Fruit fly (Drosophila melanogaster): ENCODE data around the gene GILT1.
A peak's percentile ranks its signal among the peaks of the same experiment; 100 is the strongest.

Gene GILT1

DNA sequence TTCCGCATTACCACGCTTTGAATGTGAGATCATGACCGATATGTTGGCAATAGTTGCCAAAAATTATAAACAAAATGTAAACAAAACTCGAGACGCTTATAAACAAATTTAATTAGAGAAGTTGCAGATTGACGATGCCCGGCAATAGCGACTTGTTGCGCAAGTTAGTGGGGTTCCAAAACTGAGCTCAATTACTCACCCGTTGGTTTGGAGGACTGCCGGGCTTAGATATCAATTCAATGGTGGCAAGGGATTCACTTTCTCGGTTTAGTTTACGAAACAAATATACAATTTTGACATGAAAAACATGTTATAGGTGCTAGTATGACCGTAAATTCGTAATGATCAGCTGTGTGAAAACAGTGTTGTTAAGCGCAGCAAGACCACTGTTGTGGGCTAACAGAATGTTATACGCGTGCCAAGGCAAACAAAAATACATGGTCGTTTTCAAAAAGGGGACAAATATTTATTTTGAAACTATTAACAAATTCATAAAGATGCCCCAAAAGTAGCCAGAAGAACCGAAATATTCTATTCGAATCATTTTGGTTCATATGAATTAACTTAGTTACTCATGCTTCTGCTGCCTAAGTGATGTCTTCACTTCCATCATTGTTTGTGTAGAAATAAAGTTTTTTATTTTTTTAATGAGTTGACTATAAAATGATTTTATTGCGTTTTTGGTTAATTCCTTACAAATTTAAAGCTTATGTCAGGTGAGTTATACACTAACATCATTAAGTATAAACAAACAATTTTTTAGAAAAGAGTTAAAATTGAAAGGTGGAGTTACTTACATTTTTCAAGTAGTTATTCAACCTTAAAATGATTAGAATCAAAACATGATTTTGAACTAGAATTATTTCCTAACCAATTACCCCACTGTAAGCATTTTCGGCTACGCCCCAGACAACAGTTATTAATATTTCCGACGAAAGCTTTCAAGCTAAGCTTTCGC, 34.8 kb downstream of the GILT1 start, which contains the start of gene Elp6 (continued):
- TF ChIP-seq CG2712 (tag; optimal IDR thresholded peaks at IDR 0.05) (peak; percentile 47), CG3995 (GFP tag; optimal IDR thresholded peaks at IDR 0.05) (peak; percentile 25), phol (tag; optimal IDR thresholded peaks at IDR 0.05) (peak; percentile 77), pho (GFP tag; optimal IDR thresholded peaks at IDR 0.05) (peak; percentile 69), nerfin-2 (GFP tag; IDR thresholded peaks at IDR 0.05; ENCODE audit: partially characterized antibody) (no peak), kay (GFP tag; optimal IDR thresholded peaks at IDR 0.05) (peak; percentile 29), CG2889 (GFP tag; IDR thresholded peaks at IDR 0.05) (0 out of 3 replicates have a peak, but pooled peaks have one; percentile 46), cg (GFP tag; optimal IDR thresholded peaks at IDR 0.05) (no peak), CG15269 (tag; optimal IDR thresholded peaks at IDR 0.05) (peak; percentile 74), CG17802 (tag; optimal IDR thresholded peaks at IDR 0.05) (no peak), Dref (GFP tag; IDR thresholded peaks at IDR 0.05) (no peak), crc (GFP tag; optimal IDR thresholded peaks at IDR 0.05) (peak; percentile 35), HLH4C (GFP tag; IDR thresholded peaks at IDR 0.05; ENCODE audit: partially characterized antibody) (no peak), pita (GFP tag; optimal IDR thresholded peaks at IDR 0.05) (no peak), CG1233 (GFP tag; optimal IDR thresholded peaks at IDR 0.05) (peak; percentile 70), Stat92E (GFP tag; optimal IDR thresholded peaks at IDR 0.05) (no peak), CG11093 (GFP tag; IDR thresholded peaks at IDR 0.05) (0 out of 3 replicates have a peak, but pooled peaks have one; percentile 31), TFAM (GFP tag; optimal IDR thresholded peaks at IDR 0.05) (no peak), insv (GFP tag; optimal IDR thresholded peaks at IDR 0.05) (no peak), btn (GFP tag; optimal IDR thresholded peaks at IDR 0.05) (peak; percentile 16), inv (GFP tag; IDR thresholded peaks at IDR 0.05; ENCODE audit: partially characterized antibody) (no peak), mld (GFP tag; IDR thresholded peaks at IDR 0.05; ENCODE audit: partially characterized antibody) (no peak), tio (GFP tag; optimal IDR thresholded peaks at IDR 0.05) (peak; percentile 82), kni (GFP tag; optimal IDR thresholded peaks at IDR 0.05) (no peak), Ada2b (GFP tag; IDR thresholded peaks at IDR 0.05) (peak; percentile 57), Hr3 (GFP tag; optimal IDR thresholded peaks at IDR 0.05) (peak; percentile 76), zfh1 (GFP tag; IDR thresholded peaks at IDR 0.05) (peak; percentile 27; the same call in 1 of the 3 replicates), CTCF (GFP tag; optimal IDR thresholded peaks at IDR 0.05) (no peak), CG31441 (GFP tag; IDR thresholded peaks at IDR 0.05) (peak; percentile 75; the same call in 1 of the 2 replicates), CG7786 (GFP tag; optimal IDR thresholded peaks at IDR 0.05) (peak; percentile 35), gfzf (GFP tag; optimal IDR thresholded peaks at IDR 0.05) (peak; percentile 34), CG4730 (GFP tag; IDR thresholded peaks at IDR 0.05) (peak; percentile 50; the same call in 1 of the 2 replicates), CoRest (tag; optimal IDR thresholded peaks at IDR 0.05) (peak; percentile 80), run (tag; optimal IDR thresholded peaks at IDR 0.05) (no peak), E2f1 (GFP tag; IDR thresholded peaks at IDR 0.05) (peak; percentile 67), tx (GFP tag; optimal IDR thresholded peaks at IDR 0.05) (no peak), gcm2 (GFP tag; optimal IDR thresholded peaks at IDR 0.05) (peak; percentile 49), CG6813 (GFP tag; optimal IDR thresholded peaks at IDR 0.05) (peak; percentile 14), Meics (GFP tag; optimal IDR thresholded peaks at IDR 0.05) (peak; percentile 87), prd (optimal IDR thresholded peaks at IDR 0.05) (no peak), prd (GFP tag; IDR thresholded peaks at IDR 0.05) (peak; percentile 64), CG17359 (tag; optimal IDR thresholded peaks at IDR 0.05) (peak; percentile 57), CG6272 (GFP tag; IDR thresholded peaks at IDR 0.05) (peak; percentile 33), CG6689 (GFP tag; IDR thresholded peaks at IDR 0.05) (no peak), jigr1 (GFP tag; IDR thresholded peaks at IDR 0.05) (no peak), CG2875 (GFP tag; optimal IDR thresholded peaks at IDR 0.05) (peak; percentile 34), CG2678 (tag; optimal IDR thresholded peaks at IDR 0.05) (peak; percentile 85), CG2120 (GFP tag; optimal IDR thresholded peaks at IDR 0.05) (peak; percentile 86), CG3726 (GFP tag; IDR thresholded peaks at IDR 0.05) (no peak)
